Fruit fly (Drosophila melanogaster): ENCODE data around the gene CG31204.

CG31204 gene

dm6 chr3R:31363615-31364014, 29.7 kb downstream of the CG31204 start:
- no peak for TF ChIP-seq CG14655 (GFP tag; optimal IDR thresholded peaks at IDR 0.05)
- TF ChIP-seq CG10348 (GFP tag; IDR thresholded peaks at IDR 0.05), result no peak
- TF ChIP-seq CG17806 (tag; optimal IDR thresholded peaks at IDR 0.05), result no peak
- TF ChIP-seq Ets98B (GFP tag; IDR thresholded peaks at IDR 0.05), result no peak

DNA sequence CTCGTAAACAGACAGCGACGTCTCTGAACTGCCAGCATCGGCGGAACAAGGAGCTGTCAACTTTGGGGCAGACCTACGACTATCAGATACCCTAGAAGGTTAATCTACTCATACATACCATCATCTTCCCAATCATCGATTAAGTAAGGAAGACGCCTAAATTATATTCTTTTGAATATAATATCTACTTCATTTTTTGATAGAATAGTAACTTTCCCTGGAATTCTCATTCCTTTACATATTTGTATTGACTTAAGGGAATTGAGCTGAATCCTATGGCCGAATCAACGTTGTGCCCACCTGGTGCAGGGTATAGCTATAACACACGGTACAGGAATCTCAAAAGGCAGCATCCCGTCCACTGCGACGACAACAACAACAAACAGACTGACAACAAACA, 46.7 kb downstream of the CG31204 start:
- TF ChIP-seq CG32121 (GFP tag; IDR thresholded peaks at IDR 0.05) (no peak), Pif1B (GFP tag; optimal IDR thresholded peaks at IDR 0.05) (peak; percentile 49), CG8301 (tag; optimal IDR thresholded peaks at IDR 0.05) (peak; percentile 46), EcR (GFP tag; optimal IDR thresholded peaks at IDR 0.05) (no peak), CG17806 (tag; optimal IDR thresholded peaks at IDR 0.05) (peak; percentile 3), rn (GFP tag; IDR thresholded peaks at IDR 0.05) (no peak), CG13204 (GFP tag; optimal IDR thresholded peaks at IDR 0.05) (no peak), D1 (tag; optimal IDR thresholded peaks at IDR 0.05) (no peak), gl (tag; optimal IDR thresholded peaks at IDR 0.05) (no peak), Pif1A (GFP tag; optimal IDR thresholded peaks at IDR 0.05) (peak; percentile 30), fd96Ca (GFP tag; IDR thresholded peaks at IDR 0.05) (no peak), CG15710 (tag; optimal IDR thresholded peaks at IDR 0.05) (peak; percentile 5), CG10348 (GFP tag; IDR thresholded peaks at IDR 0.05) (no peak), Snoo (tag; optimal IDR thresholded peaks at IDR 0.05) (no peak), CG8159 (tag; optimal IDR thresholded peaks at IDR 0.05) (peak; percentile 47), CG34367 (tag; optimal IDR thresholded peaks at IDR 0.05) (no peak), Ets98B (GFP tag; IDR thresholded peaks at IDR 0.05) (no peak), CG9948 (tag; optimal IDR thresholded peaks at IDR 0.05) (peak; percentile 49), CG4496 (GFP tag; IDR thresholded peaks at IDR 0.05) (no peak), CG12605 (GFP tag; IDR thresholded peaks at IDR 0.05) (no peak), CG14655 (GFP tag; optimal IDR thresholded peaks at IDR 0.05) (peak; percentile 62)

DNA sequence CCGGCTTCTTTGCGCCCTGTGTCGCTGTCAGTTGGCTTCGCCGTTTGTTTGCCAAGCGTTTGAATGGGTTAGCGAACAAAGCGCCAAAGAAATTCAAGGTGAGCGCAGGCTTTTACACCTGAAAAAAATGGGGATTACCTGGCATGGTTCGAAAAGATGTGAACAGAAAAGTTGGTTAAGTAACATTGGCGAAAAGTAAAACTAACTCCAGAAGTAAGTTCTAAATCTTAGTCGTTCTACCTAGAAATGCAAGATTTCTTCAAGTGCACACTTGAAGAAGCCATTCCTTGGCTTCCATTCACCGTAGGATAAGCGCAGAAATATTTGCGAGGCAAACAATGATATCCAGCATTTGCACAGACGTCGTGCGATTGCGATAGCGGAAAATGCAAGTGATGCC, 47.7 kb downstream of the CG31204 start:
- TF ChIP-seq fd96Ca (GFP tag; IDR thresholded peaks at IDR 0.05), result 0 out of 3 replicates have a peak, but pooled peaks have one; percentile 35
- TF ChIP-seq CG8159 (tag; optimal IDR thresholded peaks at IDR 0.05), result peak; percentile 11
- peak; percentile 29 for TF ChIP-seq CG15710 (tag; optimal IDR thresholded peaks at IDR 0.05)
- TF ChIP-seq Pif1B (GFP tag; optimal IDR thresholded peaks at IDR 0.05), result peak; percentile 25
- TF ChIP-seq Pif1A (GFP tag; optimal IDR thresholded peaks at IDR 0.05), result peak; percentile 44
- TF ChIP-seq CG8301 (tag; optimal IDR thresholded peaks at IDR 0.05), result peak; percentile 12
- peak; percentile 2 for TF ChIP-seq CG34367 (tag; optimal IDR thresholded peaks at IDR 0.05)
- TF ChIP-seq CG17806 (tag; optimal IDR thresholded peaks at IDR 0.05), result no peak
- peak; percentile 48 for TF ChIP-seq CG14655 (GFP tag; optimal IDR thresholded peaks at IDR 0.05)
- TF ChIP-seq D1 (tag; optimal IDR thresholded peaks at IDR 0.05), result no peak
- 0 out of 3 replicates have a peak, but pooled peaks have one; percentile 50 for TF ChIP-seq CG4496 (GFP tag; IDR thresholded peaks at IDR 0.05)

DNA sequence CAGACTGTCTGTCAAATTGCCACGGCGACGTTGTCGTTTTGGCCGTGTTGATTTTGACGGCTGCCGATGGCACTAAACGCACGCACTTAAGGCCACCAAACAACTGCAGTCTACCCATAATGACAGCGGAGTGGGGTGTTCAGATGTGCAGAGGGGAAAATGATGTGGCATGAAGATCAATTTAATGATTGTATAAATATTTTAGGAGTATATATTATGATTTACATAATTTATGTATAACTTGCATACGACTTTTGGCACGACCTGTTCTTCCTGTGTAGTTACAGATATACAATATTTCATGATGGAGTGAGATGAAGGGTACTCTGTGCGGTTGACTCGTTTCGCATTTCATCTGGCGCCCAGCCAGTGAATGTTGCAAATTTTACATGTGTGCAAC, 50.8 kb downstream of the CG31204 start:
- TF ChIP-seq CG14655 (GFP tag; optimal IDR thresholded peaks at IDR 0.05), result peak; percentile 28
- no peak for TF ChIP-seq CG13204 (GFP tag; optimal IDR thresholded peaks at IDR 0.05)
- peak; percentile 29; the same call in 1 of the 2 replicates for TF ChIP-seq Ets98B (GFP tag; IDR thresholded peaks at IDR 0.05)
- TF ChIP-seq rn (GFP tag; IDR thresholded peaks at IDR 0.05), result no peak
- 0 out of 2 replicates have a peak, but pooled peaks have one; percentile 9 for TF ChIP-seq CG32121 (GFP tag; IDR thresholded peaks at IDR 0.05)
- no peak for TF ChIP-seq CG9948 (tag; optimal IDR thresholded peaks at IDR 0.05)
- no peak for TF ChIP-seq fd96Ca (GFP tag; IDR thresholded peaks at IDR 0.05)
- TF ChIP-seq CG8159 (tag; optimal IDR thresholded peaks at IDR 0.05), result peak; percentile 31
- peak; percentile 20 for TF ChIP-seq Pif1B (GFP tag; optimal IDR thresholded peaks at IDR 0.05)
- no peak for TF ChIP-seq CG4496 (GFP tag; IDR thresholded peaks at IDR 0.05)

Data from whole organism, pupa.